Fruit fly (Drosophila melanogaster): ENCODE measurements around the gene CG4199.

Gene CG4199

dm6 chrX:2070708-2071063 lies 2.6 kb downstream of the CG4199 start (continued):
- TF ChIP-seq CG15514 (GFP tag; optimal IDR thresholded peaks at IDR 0.05) (peak; percentile 50), stwl (tag; optimal IDR thresholded peaks at IDR 0.05) (no peak), hb (GFP tag; IDR thresholded peaks at IDR 0.05; ENCODE audit: partially characterized antibody) (no peak), Eip74EF (GFP tag; optimal IDR thresholded peaks at IDR 0.05) (peak in 1 of 2 experiments; percentile 6), jigr1 (GFP tag; IDR thresholded peaks at IDR 0.05) (peak; percentile 11; the same call in 1 of the 3 replicates), Nf-YC (tag; optimal IDR thresholded peaks at IDR 0.05) (peak; percentile 65), CG6654 (GFP tag; optimal IDR thresholded peaks at IDR 0.05) (no peak), CG5953 (GFP tag; IDR thresholded peaks at IDR 0.05) (no peak), CG6683 (GFP tag; optimal IDR thresholded peaks at IDR 0.05) (peak; percentile 46), ATbp (GFP tag; optimal IDR thresholded peaks at IDR 0.05) (peak; percentile 46), lov (optimal IDR thresholded peaks at IDR 0.05) (no peak), lov (GFP tag; IDR thresholded peaks at IDR 0.05) (no peak), CG10267 (tag; optimal IDR thresholded peaks at IDR 0.05) (peak; percentile 15), en (GFP tag; optimal IDR thresholded peaks at IDR 0.05) (peak; percentile 6), danr (GFP tag; IDR thresholded peaks at IDR 0.05) (peak; percentile 31; the same call in 1 of the 2 replicates), row (GFP tag; IDR thresholded peaks at IDR 0.05) (peak; percentile 92), CG1603 (tag; optimal IDR thresholded peaks at IDR 0.05) (peak; percentile 62), CG17802 (tag; optimal IDR thresholded peaks at IDR 0.05) (no peak), Antp (GFP tag; optimal IDR thresholded peaks at IDR 0.05) (peak; percentile 81), vnd (GFP tag; IDR thresholded peaks at IDR 0.05; ENCODE audit: partially characterized antibody) (no peak), Hr51 (GFP tag; optimal IDR thresholded peaks at IDR 0.05) (peak in 1 of 2 experiments; percentile 60), pb (GFP tag; optimal IDR thresholded peaks at IDR 0.05) (peak; percentile 60), CG1233 (GFP tag; optimal IDR thresholded peaks at IDR 0.05) (no peak), org-1 (GFP tag; optimal IDR thresholded peaks at IDR 0.05) (peak; percentile 56), lab (GFP tag; optimal IDR thresholded peaks at IDR 0.05) (peak; percentile 82), grau (tag; optimal IDR thresholded peaks at IDR 0.05) (peak; percentile 96), vfl (GFP tag; optimal IDR thresholded peaks at IDR 0.05) (no peak), CG4707 (GFP tag; optimal IDR thresholded peaks at IDR 0.05) (no peak), twi (tag; optimal IDR thresholded peaks at IDR 0.05) (no peak), fd96Cb (tag; optimal IDR thresholded peaks at IDR 0.05) (peak; percentile 30), Hr78 (GFP tag; optimal IDR thresholded peaks at IDR 0.05) (peak in 1 of 2 experiments; percentile 24), klu (GFP tag; IDR thresholded peaks at IDR 0.05) (peak; percentile 60), ara (GFP tag; IDR thresholded peaks at IDR 0.05) (no peak), CG17612 (GFP tag; IDR thresholded peaks at IDR 0.05) (no peak), nerfin-1 (tag; optimal IDR thresholded peaks at IDR 0.05) (peak; percentile 18), CG6689 (GFP tag; IDR thresholded peaks at IDR 0.05) (peak; percentile 61), Hmx (GFP tag; optimal IDR thresholded peaks at IDR 0.05) (no peak), Chrac-16 (GFP tag; optimal IDR thresholded peaks at IDR 0.05) (peak; percentile 11), Xrp1 (GFP tag; IDR thresholded peaks at IDR 0.05) (peak; percentile 73), pzg (GFP tag; optimal IDR thresholded peaks at IDR 0.05) (no peak), gsb-n (tag; optimal IDR thresholded peaks at IDR 0.05) (no peak), kni (GFP tag; optimal IDR thresholded peaks at IDR 0.05) (peak; percentile 42), insv (GFP tag; optimal IDR thresholded peaks at IDR 0.05) (no peak), zf30C (GFP tag; optimal IDR thresholded peaks at IDR 0.05) (no peak), sd (tag; optimal IDR thresholded peaks at IDR 0.05) (peak; percentile 97), lola (GFP tag; optimal IDR thresholded peaks at IDR 0.05) (peak in 1 of 3 experiments; percentile 5), eyg (GFP tag; optimal IDR thresholded peaks at IDR 0.05) (peak; percentile 58), Xbp1 (GFP tag; optimal IDR thresholded peaks at IDR 0.05) (peak; percentile 15), CG33557 (GFP tag; optimal IDR thresholded peaks at IDR 0.05) (no peak)

Data from whole organism, embryonic.